Worm (Caenorhabditis elegans): Measurements from ENCODE around the gene msd-4.

ce11 chrIII:4917960-4918712 lies 49.6 kb upstream of the msd-4 start, which contains the start of gene rpb-8:
- no peak for TF ChIP-seq pqm-1 (tag; optimal IDR thresholded peaks at IDR 0.05)
- TF ChIP-seq elt-4 (tag; optimal IDR thresholded peaks at IDR 0.05) = no peak
- no peak for TF ChIP-seq hlh-6 (tag; optimal IDR thresholded peaks at IDR 0.05)
- no peak for TF ChIP-seq lin-11 (tag; optimal IDR thresholded peaks at IDR 0.05)
- no peak for TF ChIP-seq sox-2 (GFP tag; IDR thresholded peaks at IDR 0.05)
- no peak for TF ChIP-seq ref-2 (tag; optimal IDR thresholded peaks at IDR 0.05)
- TF ChIP-seq pag-3 (tag; optimal IDR thresholded peaks at IDR 0.05; ENCODE audit: borderline replicate concordance) = no peak
- no peak for TF ChIP-seq ahr-1 (tag; optimal IDR thresholded peaks at IDR 0.05)
- TF ChIP-seq sox-4 (tag; optimal IDR thresholded peaks at IDR 0.05) = no peak
